Fruit fly (Drosophila melanogaster) whole organism, embryonic: ENCODE results near the gene CG9360.

ENCODE experiments used
- Bdp1 ChIP-seq: fragments of 200-800 bp; sonication (Bioruptor generic); optimal IDR thresholded peaks from 3 replicates; lab custom pipeline; 2016; ENCODE audit warnings: missing biosample characterization, missing genetic modification characterization
- CG13296 ChIP-seq: fragments of 200-800 bp; sonication (Bioruptor generic); optimal IDR thresholded peaks from 3 replicates; lab custom pipeline; 2018; ENCODE audit warnings: missing biosample characterization, mild to moderate bottlenecking, missing genetic modification characterization
- CG15479 ChIP-seq: fragments of 200-800 bp; sonication (Bioruptor generic); optimal IDR thresholded peaks from 3 replicates; lab custom pipeline; 2019; ENCODE audit warnings: missing biosample characterization, mild to moderate bottlenecking, missing genetic modification characterization, moderate library complexity
- CG15514 ChIP-seq: fragments of 200-800 bp; sonication (Bioruptor generic); optimal IDR thresholded peaks from 3 replicates; lab custom pipeline; 2017; ENCODE audit warnings: missing biosample characterization, missing genetic modification characterization, mild to moderate bottlenecking, moderate library complexity, missing genetic modification reagents
- CG16863 ChIP-seq: fragments of 200-800 bp; sonication (Bioruptor generic); optimal IDR thresholded peaks from 3 replicates; lab custom pipeline; 2016; ENCODE audit warnings: missing biosample characterization, missing genetic modification characterization
- CG2120 ChIP-seq: fragments of 200-800 bp; sonication (Bioruptor generic); optimal IDR thresholded peaks from 3 replicates; lab custom pipeline; 2016; ENCODE audit warnings: missing biosample characterization, missing genetic modification characterization
- CG32532 ChIP-seq: fragments of 200-800 bp; sonication (Bioruptor generic); IDR thresholded peaks from 2 replicates; pipeline ENCODE4 v1.3.6; 2022; ENCODE audit warnings: missing biosample characterization, missing genetic modification characterization
- CG34376 ChIP-seq: fragments of 200-800 bp; sonication (Bioruptor generic); optimal IDR thresholded peaks from 2 replicates; lab custom pipeline; 2018; ENCODE audit warnings: missing biosample characterization, mild to moderate bottlenecking, missing genetic modification characterization
- CG3838 ChIP-seq: fragments of 200-800 bp; sonication (Bioruptor generic); optimal IDR thresholded peaks from 3 replicates; lab custom pipeline; 2016; ENCODE audit warnings: missing biosample characterization, missing genetic modification characterization
- CG4404 ChIP-seq: fragments of 200-800 bp; sonication (Bioruptor generic); IDR thresholded peaks from 2 replicates; pipeline ENCODE4 v1.3.6; 2022; ENCODE audit warnings: missing biosample characterization, missing genetic modification characterization
- CG5245 ChIP-seq: fragments of 200-800 bp; sonication (Bioruptor generic); optimal IDR thresholded peaks from 3 replicates; lab custom pipeline; 2016; ENCODE audit warnings: missing biosample characterization, missing genetic modification characterization
- CG5953 ChIP-seq: fragments of 200-800 bp; sonication (Bioruptor generic); IDR thresholded peaks from 2 replicates; pipeline ENCODE4 v1.3.6; 2022; ENCODE audit warnings: missing biosample characterization, missing genetic modification characterization
- CG6272 ChIP-seq: fragments of 200-800 bp; sonication (Bioruptor generic); IDR thresholded peaks from 2 replicates; pipeline ENCODE4 v1.3.6; 2022; ENCODE audit warnings: missing biosample characterization, missing genetic modification characterization
- CG6683 ChIP-seq: fragments of 200-800 bp; sonication (Bioruptor generic); optimal IDR thresholded peaks from 2 replicates; lab custom pipeline; 2017; ENCODE audit warnings: missing biosample characterization, mild to moderate bottlenecking, missing genetic modification characterization, missing genetic modification reagents
- CG7357 ChIP-seq: fragments of 200-800 bp; sonication (Bioruptor generic); IDR thresholded peaks from 3 replicates; pipeline ENCODE4 v1.3.6; 2022; ENCODE audit warnings: missing biosample characterization, missing genetic modification characterization
- CG7928 ChIP-seq: fragments of 200-800 bp; sonication (Bioruptor generic); optimal IDR thresholded peaks from 2 replicates; lab custom pipeline; 2017; ENCODE audit warnings: missing biosample characterization, mild to moderate bottlenecking, missing genetic modification characterization
- CG8089 ChIP-seq: fragments of 200-800 bp; sonication (Bioruptor generic); optimal IDR thresholded peaks from 3 replicates; lab custom pipeline; 2016; ENCODE audit warnings: missing biosample characterization, missing genetic modification characterization
- CG9727 ChIP-seq: fragments of 200-800 bp; sonication (Bioruptor generic); optimal IDR thresholded peaks from 3 replicates; lab custom pipeline; 2017; ENCODE audit warnings: missing biosample characterization, mild to moderate bottlenecking, missing genetic modification characterization
- CkIIα-i1 ChIP-seq: fragments of 200-800 bp; sonication (Bioruptor generic); IDR thresholded peaks from 2 replicates; pipeline ENCODE4 v1.3.6; 2022; ENCODE audit warnings: missing biosample characterization, missing genetic modification characterization
- Fer2 ChIP-seq: fragments of 200-800 bp; sonication (Bioruptor generic); optimal IDR thresholded peaks from 2 replicates; lab custom pipeline; 2018; ENCODE audit warnings: missing biosample characterization, mild to moderate bottlenecking, missing genetic modification characterization, moderate library complexity
- GATAe ChIP-seq: fragments of 200-800 bp; sonication (Bioruptor generic); conservative IDR thresholded peaks from 2 replicates; pipeline ENCODE4 v1.3.6; 2022; ENCODE audit warnings: missing biosample characterization, missing genetic modification characterization
- HLHmδ ChIP-seq: fragments of 200-800 bp; sonication (Bioruptor generic); optimal IDR thresholded peaks from 2 replicates; lab custom pipeline; 2018; ENCODE audit warnings: missing biosample characterization, mild to moderate bottlenecking, missing genetic modification characterization, moderate library complexity
- Hand ChIP-seq: fragments of 200-800 bp; sonication (Bioruptor generic); optimal IDR thresholded peaks from 2 replicates; lab custom pipeline; 2017; ENCODE audit warnings: mild to moderate bottlenecking, missing biosample characterization, missing genetic modification reagents, missing genetic modification characterization
- MESR4 ChIP-seq: fragments of 200-800 bp; sonication (Bioruptor generic); optimal IDR thresholded peaks from 2 replicates; lab custom pipeline; 2018; ENCODE audit warnings: missing biosample characterization, mild to moderate bottlenecking, missing genetic modification characterization, moderate library complexity
- Mad ChIP-seq: fragments of 200-800 bp; sonication (Bioruptor generic); optimal IDR thresholded peaks from 2 replicates; lab custom pipeline; 2016; ENCODE audit warnings: missing biosample characterization, missing genetic modification characterization
- Oaz ChIP-seq: fragments of 200-800 bp; sonication (Bioruptor generic); IDR thresholded peaks from 2 replicates; pipeline ENCODE4 v1.3.6; 2022; ENCODE audit warnings: missing biosample characterization, missing genetic modification characterization
- Ptx1 ChIP-seq: fragments of 200-800 bp; sonication (Bioruptor generic); IDR thresholded peaks from 2 replicates; pipeline ENCODE4 v1.3.6; 2022; ENCODE audit warnings: missing biosample characterization, missing genetic modification characterization
- Xbp1 ChIP-seq: fragments of 200-800 bp; sonication (Bioruptor generic); optimal IDR thresholded peaks from 3 replicates; lab custom pipeline; 2016; ENCODE audit warnings: missing biosample characterization, mild to moderate bottlenecking, missing genetic modification characterization
- YL-1 ChIP-seq: fragments of 200-800 bp; sonication (Bioruptor generic); optimal IDR thresholded peaks from 3 replicates; lab custom pipeline; 2017; ENCODE audit warnings: missing biosample characterization, mild to moderate bottlenecking, missing genetic modification characterization
- ase ChIP-seq: fragments of 200-800 bp; sonication (Bioruptor generic); IDR thresholded peaks from 3 replicates; pipeline ENCODE4 v1.3.6; 2022; ENCODE audit warnings: missing biosample characterization, missing genetic modification characterization
- btn ChIP-seq: fragments of 200-800 bp; sonication (Bioruptor generic); optimal IDR thresholded peaks from 2 replicates; lab custom pipeline; 2016; ENCODE audit warnings: missing biosample characterization, missing genetic modification characterization
- caup ChIP-seq: fragments of 200-800 bp; sonication (Bioruptor generic); optimal IDR thresholded peaks from 3 replicates; lab custom pipeline; 2017; ENCODE audit warnings: missing biosample characterization, mild to moderate bottlenecking, missing genetic modification characterization, moderate library complexity; ENCODE audit not compliant: severe bottlenecking
- dan ChIP-seq: fragments of 200-800 bp; sonication (Bioruptor generic); IDR thresholded peaks from 2 replicates; pipeline ENCODE4 v1.3.6; 2022; ENCODE audit warnings: missing biosample characterization, missing genetic modification characterization
- disco-r ChIP-seq: fragments of 200-800 bp; sonication (Bioruptor generic); optimal IDR thresholded peaks from 2 replicates; lab custom pipeline; 2016; ENCODE audit warnings: missing biosample characterization, missing genetic modification characterization
- emc ChIP-seq: fragments of 200-800 bp; sonication (Bioruptor generic); optimal IDR thresholded peaks from 2 replicates; lab custom pipeline; 2016; ENCODE audit warnings: missing biosample characterization, missing genetic modification characterization
- ems ChIP-seq: fragments of 200-800 bp; sonication (Bioruptor generic); optimal IDR thresholded peaks from 3 replicates; lab custom pipeline; 2016; ENCODE audit warnings: missing biosample characterization, missing genetic modification characterization
- esg ChIP-seq: fragments of 200-800 bp; sonication (Bioruptor generic); conservative IDR thresholded peaks from 2 replicates; pipeline ENCODE4 v1.3.6; 2022; ENCODE audit warnings: missing biosample characterization, missing genetic modification characterization
- ftz-f1 ChIP-seq: fragments of 200-800 bp; sonication (Bioruptor generic); optimal IDR thresholded peaks from 2 replicates; lab custom pipeline; 2016; ENCODE audit warnings: missing biosample characterization, missing genetic modification characterization
- gt ChIP-seq: fragments of 200-800 bp; sonication (Bioruptor generic); IDR thresholded peaks from 2 replicates; pipeline ENCODE4 v1.3.6; 2022; ENCODE audit warnings: missing biosample characterization, missing genetic modification characterization
- h ChIP-seq: fragments of >200 bp; optimal IDR thresholded peaks from 2 replicates; lab custom pipeline; 2017
- hth ChIP-seq: fragments of >200 bp; optimal IDR thresholded peaks from 2 replicates; lab custom pipeline; 2017; ENCODE audit warnings: inconsistent platforms
- jing ChIP-seq: fragments of 200-800 bp; sonication (Bioruptor generic); optimal IDR thresholded peaks from 2 replicates; lab custom pipeline; 2018; ENCODE audit warnings: missing biosample characterization, mild to moderate bottlenecking, missing genetic modification characterization
- nerfin-2 ChIP-seq: fragments of 200-800 bp; sonication (Bioruptor generic); IDR thresholded peaks from 2 replicates; pipeline ENCODE4 v1.3.6; 2022; ENCODE audit warnings: missing biosample characterization, missing genetic modification characterization; ENCODE audit not compliant: partially characterized antibody
- otp ChIP-seq: fragments of 200-800 bp; sonication (Bioruptor generic); IDR thresholded peaks from 3 replicates; pipeline ENCODE4, ENCODE4 v1.3.6; 2022; ENCODE audit warnings: missing biosample characterization, missing genetic modification characterization
- sim ChIP-seq: fragments of 200-800 bp; sonication (Bioruptor generic); IDR thresholded peaks from 2 replicates; pipeline ENCODE4 v1.3.6; 2022; ENCODE audit warnings: missing biosample characterization, missing genetic modification characterization
- sna ChIP-seq: fragments of 200-800 bp; sonication (Bioruptor generic); IDR thresholded peaks from 2 replicates; pipeline ENCODE4 v1.3.6; 2022; ENCODE audit warnings: missing biosample characterization, missing genetic modification characterization; ENCODE audit not compliant: partially characterized antibody
- trem ChIP-seq: fragments of 200-800 bp; optimal IDR thresholded peaks from 3 replicates; lab custom pipeline; 2019; ENCODE audit warnings: missing biosample characterization, mild to moderate bottlenecking, missing genetic modification characterization, moderate library complexity
- trh ChIP-seq: fragments of 200-800 bp; sonication (Bioruptor generic); optimal IDR thresholded peaks from 2 replicates; lab custom pipeline; 2016; ENCODE audit warnings: missing biosample characterization, missing genetic modification characterization
- ttk ChIP-seq: fragments of 200-800 bp; sonication (Bioruptor generic); IDR thresholded peaks from 2 replicates; pipeline ENCODE4 v2.1.2; 2022; ENCODE audit warnings: missing biosample characterization, missing genetic modification characterization
- usp ChIP-seq: fragments of >200 bp; optimal IDR thresholded peaks from 2 replicates; lab custom pipeline; 2017; ENCODE audit warnings: missing biosample characterization, missing genetic modification characterization
- yki ChIP-seq: fragments of >200 bp; optimal IDR thresholded peaks from 3 replicates; lab custom pipeline; 2018

CG9360 gene

DNA sequence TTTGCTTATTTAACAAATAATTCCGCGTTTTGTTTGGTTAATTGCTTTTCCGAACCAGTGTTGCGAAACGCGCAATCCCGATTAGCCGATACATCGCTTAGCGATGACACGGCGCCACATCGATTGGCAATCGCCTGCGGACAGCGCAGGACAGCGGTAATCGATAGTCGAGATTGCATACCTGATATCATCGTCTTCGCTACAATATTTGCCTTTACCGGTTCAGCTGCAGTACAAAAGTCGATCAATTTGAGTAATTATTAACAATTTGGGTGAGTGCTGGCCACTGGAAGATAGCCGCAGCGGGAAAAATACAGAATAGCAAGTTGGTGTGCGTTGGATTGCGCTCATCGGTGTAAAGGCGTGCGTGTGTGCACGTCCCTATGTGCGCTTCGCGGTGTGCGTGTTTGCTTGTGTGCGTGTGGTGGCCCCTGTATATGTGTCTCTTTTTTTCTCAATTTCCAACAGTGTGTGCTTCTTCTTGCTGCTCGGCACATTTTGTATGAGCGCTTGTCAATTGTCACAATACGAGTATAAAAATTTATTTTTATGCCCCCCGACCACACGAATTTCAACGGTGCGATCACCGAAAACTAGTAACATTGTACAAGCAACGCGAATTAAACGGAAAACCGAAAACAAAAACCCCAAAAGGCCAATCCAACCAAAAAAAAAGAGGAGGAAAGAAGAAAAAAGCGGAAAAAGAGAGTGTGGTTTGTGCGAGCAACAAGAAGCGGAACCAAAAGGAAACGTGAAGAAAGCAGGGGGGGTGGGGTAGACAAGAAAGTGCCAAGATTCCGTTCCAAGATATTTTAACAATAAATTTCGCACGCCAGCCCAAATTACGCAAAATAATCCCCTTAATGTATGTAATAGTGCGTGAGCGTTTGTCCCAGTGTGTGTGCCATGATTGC is 28.3 kb upstream of the CG9360 start, which contains the start of gene CkIIbeta (continued):
- TF ChIP-seq CG5953 (GFP tag; lab: Robert Waterston, UW) (no peak), ftz-f1 (GFP tag; lab: Kevin White, UChicago) (no peak), caup (no peak), ase (GFP tag; lab: Robert Waterston, UW) (no peak), otp (GFP tag; lab: Robert Waterston, UW) (no peak), btn (no peak), h (lab: Kevin White, UChicago) (no peak), CkIIα-i1 (GFP tag; lab: Robert Waterston, UW) (no peak), Fer2 (tag; lab: Kevin White, UChicago) (no peak), CG15479 (GFP tag; lab: Kevin White, UChicago) (peak; percentile 46), MESR4 (peak; percentile 90), CG16863 (GFP tag; lab: Kevin White, UChicago) (no peak), gt (GFP tag; lab: Robert Waterston, UW) (no peak), ems (GFP tag; lab: Kevin White, UChicago) (no peak), Mad (GFP tag; lab: Kevin White, UChicago) (peak; percentile 5), yki (lab: Kevin White, UChicago) (no peak), Ptx1 (GFP tag; lab: Robert Waterston, UW) (no peak; the same call in 1 of the 2 replicates), Bdp1 (peak; percentile 21), jing (GFP tag; lab: Kevin White, UChicago) (no peak), CG7928 (GFP tag; lab: Kevin White, UChicago) (no peak), esg (GFP tag; lab: Robert Waterston, UW) (no peak), HLHmδ (GFP tag; lab: Kevin White, UChicago) (no peak), CG9727 (GFP tag; lab: Kevin White, UChicago) (peak; percentile 52), CG15514 (GFP tag; lab: Kevin White, UChicago) (peak; percentile 74), sna (GFP tag; lab: Robert Waterston, UW) (peak; percentile 89), CG6272 (GFP tag; lab: Robert Waterston, UW) (peak; percentile 66; the same call in 1 of the 2 replicates), CG4404 (GFP tag; lab: Robert Waterston, UW) (no peak), emc (GFP tag; lab: Kevin White, UChicago) (no peak), usp (no peak), trh (GFP tag; lab: Kevin White, UChicago) (no peak), Oaz (GFP tag; lab: Robert Waterston, UW) (no peak), CG34376 (GFP tag; lab: Kevin White, UChicago) (peak; percentile 18), hth (lab: Kevin White, UChicago) (no peak), GATAe (GFP tag; lab: Robert Waterston, UW) (no peak), CG8089 (peak; percentile 14), Hand (no peak), disco-r (peak; percentile 15), CG32532 (GFP tag; lab: Robert Waterston, UW) (peak; percentile 36; the same call in 1 of the 2 replicates), YL-1 (peak; percentile 67), sim (GFP tag; lab: Robert Waterston, UW) (no peak), trem (tag; lab: Kevin White, UChicago) (peak; percentile 52), CG5245 (GFP tag; lab: Kevin White, UChicago) (no peak), CG2120 (GFP tag; lab: Kevin White, UChicago) (peak; percentile 68), CG6683 (no peak), nerfin-2 (peak; percentile 88), Xbp1 (peak; percentile 71), ttk (GFP tag; lab: Robert Waterston, UW) (no peak), CG3838 (no peak), dan (no peak), CG13296 (GFP tag; lab: Kevin White, UChicago) (no peak), CG7357 (no peak)
